Worm (Caenorhabditis elegans): ENCODE results near the gene ZK1248.17.

ce11 chrII:5820282-5820762 is 25.0 kb downstream of the ZK1248.17 start, which contains the start of gene ehs-1:
- TF ChIP-seq ztf-29 (GFP tag; IDR thresholded peaks at IDR 0.05) (no peak), ref-1 (GFP tag; conservative IDR thresholded peaks at IDR 0.05) (no peak), T22C8.4 (GFP tag; IDR thresholded peaks at IDR 0.05) (no peak), med-1 (GFP tag; optimal IDR thresholded peaks at IDR 0.05; ENCODE audit: insufficient read depth) (no peak), tab-1 (GFP tag; IDR thresholded peaks at IDR 0.05) (no peak), ztf-23 (GFP tag; IDR thresholded peaks at IDR 0.05) (no peak), flt-1 (GFP tag; IDR thresholded peaks at IDR 0.05) (no peak), klf-2 (GFP tag; conservative IDR thresholded peaks at IDR 0.05) (no peak), cog-1 (tag; optimal IDR thresholded peaks at IDR 0.05) (no peak)
